Fruit fly (Drosophila melanogaster) whole organism, adult: ENCODE results near the gene CG15760.

Experiments used
- CG14711 ChIP-seq: fragments of 200-800 bp; sonication (Bioruptor generic); optimal IDR thresholded peaks from 2 replicates; lab custom pipeline; 2018; ENCODE audit warnings: missing biosample characterization, mild to moderate bottlenecking, missing genetic modification characterization, moderate library complexity
- CG1620 ChIP-seq: fragments of 200-800 bp; sonication (Bioruptor generic); optimal IDR thresholded peaks from 2 replicates; lab custom pipeline; 2016; ENCODE audit warnings: missing biosample characterization, missing genetic modification characterization
- CG33017 ChIP-seq: fragments of 200-800 bp; sonication (Bioruptor generic); optimal IDR thresholded peaks from 2 replicates; lab custom pipeline; 2018; ENCODE audit warnings: missing biosample characterization, mild to moderate bottlenecking, missing genetic modification characterization, moderate library complexity
- CG7045 ChIP-seq: fragments of 200-800 bp; sonication (Bioruptor generic); optimal IDR thresholded peaks from 2 replicates; lab custom pipeline; 2017; ENCODE audit warnings: missing biosample characterization, mild to moderate bottlenecking, missing genetic modification characterization
- Clk ChIP-seq: fragments of 200-800 bp; sonication (Bioruptor generic); optimal IDR thresholded peaks from 2 replicates; lab custom pipeline; 2017; ENCODE audit warnings: missing biosample characterization, missing genetic modification characterization
- Hr96 ChIP-seq: fragments of 200-800 bp; sonication (Bioruptor generic); optimal IDR thresholded peaks from 2 replicates; lab custom pipeline; 2016; ENCODE audit warnings: missing biosample characterization, missing genetic modification characterization
- cnc ChIP-seq, 2 experiments: fragments of >200 bp; optimal IDR thresholded peaks; 2 replicates each; lab custom pipeline; 2017
- kay ChIP-seq: fragments of 200-800 bp; sonication (Bioruptor generic); peaks from one replicate; lab custom pipeline; 2016; ENCODE audit warnings: missing biosample characterization, missing genetic modification characterization, borderline replicate concordance
- pad ChIP-seq: fragments of 200-800 bp; sonication (Bioruptor generic); optimal IDR thresholded peaks from 3 replicates; lab custom pipeline; 2017; ENCODE audit warnings: missing biosample characterization, missing genetic modification characterization, mild to moderate bottlenecking, moderate library complexity, missing genetic modification reagents
- tj ChIP-seq: fragments of 200-800 bp; sonication (Bioruptor generic); optimal IDR thresholded peaks from 3 replicates; lab custom pipeline; 2017; ENCODE audit warnings: missing biosample characterization, mild to moderate bottlenecking, missing genetic modification characterization, moderate library complexity
- toe ChIP-seq: fragments of 200-800 bp; sonication (Bioruptor generic); optimal IDR thresholded peaks from 2 replicates; lab custom pipeline; 2016; ENCODE audit warnings: missing biosample characterization, missing genetic modification characterization

- TF ChIP-seq Clk (GFP tag; lab: Kevin White, UChicago) = no peak
- no peak for TF ChIP-seq tj (GFP tag; lab: Kevin White, UChicago)
- no peak for TF ChIP-seq CG33017
- TF ChIP-seq Hr96 = no peak
- TF ChIP-seq cnc (optimal IDR thresholded peaks at IDR 0.05; lab: Kevin White, UChicago) = no peak
- no peak for TF ChIP-seq kay (GFP tag; lab: Kevin White, UChicago)
- TF ChIP-seq toe (GFP tag; lab: Kevin White, UChicago) = no peak
- TF ChIP-seq CG7045 (GFP tag; lab: Kevin White, UChicago) = no peak
- TF ChIP-seq CG1620 (GFP tag; lab: Kevin White, UChicago) = no peak
- no peak for TF ChIP-seq pad (GFP tag; lab: Kevin White, UChicago)
- TF ChIP-seq CG14711 (tag; lab: Kevin White, UChicago) = no peak
These were observed 19.7 kb upstream of the CG15760 start for dm6 chrX:13649801-13650200.
